Worm (Caenorhabditis elegans) whole organism, late embryonic: ENCODE results near the gene ZK742.7.

Source experiments
- hlh-15 ChIP-seq: sonication (generic microtip); optimal IDR thresholded peaks from 2 replicates; lab custom pipeline; 2016; ENCODE audit warnings: missing genetic modification characterization, missing compliant biosample characterization
- hlh-30 ChIP-seq: sonication (generic microtip); optimal IDR thresholded peaks from 2 replicates; lab custom pipeline; 2017; ENCODE audit warnings: antibody characterized with exemption, missing genetic modification characterization, missing compliant biosample characterization; ENCODE audit not compliant: insufficient read depth
- pha-4 ChIP-seq: fragments of 150-350 bp; optimal IDR thresholded peaks from 2 replicates; lab custom pipeline; 2018; ENCODE audit warnings: missing biosample characterization, missing genetic modification reagents, missing genetic modification characterization
- pqm-1 ChIP-seq: sonication (generic microtip); optimal IDR thresholded peaks from 2 replicates; lab custom pipeline; 2016; ENCODE audit warnings: missing genetic modification characterization, missing compliant biosample characterization
- unc-55 ChIP-seq: sonication (generic microtip); optimal IDR thresholded peaks from 2 replicates; lab custom pipeline; 2017; ENCODE audit warnings: missing biosample characterization, missing genetic modification reagents, missing genetic modification characterization

ce11 chrV:7808444-7808843 lies 10.3 kb downstream of the ZK742.7 start:
- no peak for TF ChIP-seq pqm-1
- no peak for TF ChIP-seq hlh-30 (tag; lab: Kevin White, UChicago)
- TF ChIP-seq pha-4 (tag; lab: Kevin White, UChicago), result no peak
- no peak for TF ChIP-seq unc-55 (GFP tag; lab: Kevin White, UChicago)
- no peak for TF ChIP-seq hlh-15 (tag; lab: Kevin White, UChicago)
